Fruit fly (Drosophila melanogaster) whole organism, embryonic: ENCODE measurements around the gene Ssl2.

Source experiments
- Adf1 ChIP-seq: fragments of 200-800 bp; sonication (Bioruptor generic); IDR thresholded peaks from 2 replicates; pipeline ENCODE4 v1.3.6; 2022; ENCODE audit warnings: missing biosample characterization, missing genetic modification characterization
- BEAF-32 ChIP-seq: fragments of 200-800 bp; sonication (Bioruptor generic); optimal IDR thresholded peaks from 3 replicates; lab custom pipeline; 2017; ENCODE audit warnings: missing biosample characterization, missing genetic modification characterization, mild to moderate bottlenecking, moderate library complexity, missing genetic modification reagents
- Bgb ChIP-seq: fragments of 200-800 bp; sonication (Bioruptor generic); IDR thresholded peaks from 2 replicates; pipeline ENCODE4 v1.3.6; 2022; ENCODE audit warnings: missing biosample characterization, missing genetic modification characterization; ENCODE audit not compliant: partially characterized antibody
- CG10321 ChIP-seq: fragments of 200-800 bp; sonication (Bioruptor generic); IDR thresholded peaks from 2 replicates; pipeline ENCODE4 v1.3.6; 2022; ENCODE audit warnings: missing biosample characterization, missing genetic modification characterization
- CG13287 ChIP-seq: fragments of 200-800 bp; sonication (Bioruptor generic); IDR thresholded peaks from 2 replicates; pipeline ENCODE4 v1.3.6; 2022; ENCODE audit warnings: missing biosample characterization, missing genetic modification characterization; ENCODE audit not compliant: partially characterized antibody
- CG14860 ChIP-seq: fragments of 200-800 bp; sonication (Bioruptor generic); IDR thresholded peaks from 3 replicates; pipeline ENCODE4 v1.3.6; 2022; ENCODE audit warnings: missing biosample characterization, missing genetic modification characterization; ENCODE audit not compliant: partially characterized antibody
- CG16863 ChIP-seq: fragments of 200-800 bp; sonication (Bioruptor generic); optimal IDR thresholded peaks from 3 replicates; lab custom pipeline; 2016; ENCODE audit warnings: missing biosample characterization, missing genetic modification characterization
- CG3281 ChIP-seq: fragments of 200-800 bp; sonication (Bioruptor generic); optimal IDR thresholded peaks from 3 replicates; lab custom pipeline; 2017; ENCODE audit warnings: missing biosample characterization, mild to moderate bottlenecking, missing genetic modification characterization
- CG33557 ChIP-seq: fragments of 200-800 bp; sonication (Bioruptor generic); optimal IDR thresholded peaks from 2 replicates; lab custom pipeline; 2019; ENCODE audit warnings: missing biosample characterization, mild to moderate bottlenecking, missing genetic modification characterization, moderate library complexity
- CG7372 ChIP-seq: fragments of 200-800 bp; sonication (Bioruptor generic); IDR thresholded peaks from 2 replicates; pipeline ENCODE4 v1.3.6; 2022; ENCODE audit warnings: missing biosample characterization, missing genetic modification characterization
- CG8924 ChIP-seq: fragments of 200-800 bp; optimal IDR thresholded peaks from 3 replicates; lab custom pipeline; 2019; ENCODE audit warnings: missing biosample characterization, mild to moderate bottlenecking, missing genetic modification characterization, moderate library complexity
- CG9817 ChIP-seq: fragments of 200-800 bp; sonication (Bioruptor generic); optimal IDR thresholded peaks from 2 replicates; lab custom pipeline; 2018; ENCODE audit warnings: missing biosample characterization, mild to moderate bottlenecking, missing genetic modification characterization, moderate library complexity
- Camta ChIP-seq: fragments of 200-800 bp; sonication (Bioruptor generic); optimal IDR thresholded peaks from 2 replicates; lab custom pipeline; 2016; ENCODE audit warnings: missing biosample characterization, missing genetic modification characterization
- E2f1 ChIP-seq: fragments of 200-800 bp; sonication (Bioruptor generic); IDR thresholded peaks from 2 replicates; pipeline ENCODE4 v1.3.6; 2022; ENCODE audit warnings: missing biosample characterization, missing genetic modification characterization
- Fer1 ChIP-seq: fragments of 200-800 bp; sonication (Bioruptor generic); optimal IDR thresholded peaks from 2 replicates; lab custom pipeline; 2017; ENCODE audit warnings: missing biosample characterization, mild to moderate bottlenecking, missing genetic modification characterization
- HLH4C ChIP-seq: fragments of 200-800 bp; sonication (Bioruptor generic); IDR thresholded peaks from 3 replicates; pipeline ENCODE4 v1.3.6; 2022; ENCODE audit warnings: missing biosample characterization, missing genetic modification characterization; ENCODE audit not compliant: partially characterized antibody
- Lhr ChIP-seq: fragments of 200-800 bp; sonication (Bioruptor generic); optimal IDR thresholded peaks from 3 replicates; lab custom pipeline; 2017; ENCODE audit warnings: mild to moderate bottlenecking, missing biosample characterization, missing genetic modification reagents, missing genetic modification characterization
- MESR4 ChIP-seq: fragments of 200-800 bp; sonication (Bioruptor generic); optimal IDR thresholded peaks from 2 replicates; lab custom pipeline; 2018; ENCODE audit warnings: missing biosample characterization, mild to moderate bottlenecking, missing genetic modification characterization, moderate library complexity
- Pdp1 ChIP-seq, 2 experiments: fragments of 200-800 bp; sonication (Bioruptor generic); optimal IDR thresholded peaks; 3 replicates each; lab custom pipeline; 2016; ENCODE audit warnings: missing biosample characterization in 2 of 2, missing genetic modification characterization in 2 of 2, mild to moderate bottlenecking in 1 of 2, moderate library complexity in 1 of 2
- Rx ChIP-seq: fragments of 200-800 bp; sonication (Bioruptor generic); IDR thresholded peaks from 2 replicates; pipeline ENCODE4 v1.3.6; 2022; ENCODE audit warnings: missing biosample characterization, missing genetic modification characterization
- br ChIP-seq: fragments of >200 bp; optimal IDR thresholded peaks from 2 replicates; lab custom pipeline; 2017
- chinmo ChIP-seq: fragments of 200-800 bp; sonication (Bioruptor generic); IDR thresholded peaks from 4 replicates; pipeline ENCODE4 v1.3.6; 2022; ENCODE audit warnings: missing biosample characterization, missing genetic modification characterization; ENCODE audit not compliant: partially characterized antibody
- danr ChIP-seq: fragments of 200-800 bp; sonication (Bioruptor generic); IDR thresholded peaks from 2 replicates; pipeline ENCODE4 v1.3.6; 2022; ENCODE audit warnings: missing biosample characterization, missing genetic modification characterization
- disco-r ChIP-seq: fragments of 200-800 bp; sonication (Bioruptor generic); optimal IDR thresholded peaks from 2 replicates; lab custom pipeline; 2016; ENCODE audit warnings: missing biosample characterization, missing genetic modification characterization
- eyg ChIP-seq: fragments of 200-800 bp; sonication (Bioruptor generic); optimal IDR thresholded peaks from 3 replicates; lab custom pipeline; 2016; ENCODE audit warnings: missing biosample characterization, missing genetic modification characterization
- fd96Cb ChIP-seq: fragments of 200-800 bp; sonication (Bioruptor generic); optimal IDR thresholded peaks from 2 replicates; lab custom pipeline; 2018; ENCODE audit warnings: missing biosample characterization, mild to moderate bottlenecking, missing genetic modification characterization, moderate library complexity
- gcm ChIP-seq: fragments of 200-800 bp; sonication (Bioruptor generic); optimal IDR thresholded peaks from 2 replicates; lab custom pipeline; 2019; ENCODE audit warnings: missing biosample characterization, mild to moderate bottlenecking, missing genetic modification characterization, moderate library complexity
- grau ChIP-seq: fragments of 200-800 bp; optimal IDR thresholded peaks from 3 replicates; lab custom pipeline; 2019; ENCODE audit warnings: missing biosample characterization, mild to moderate bottlenecking, missing genetic modification characterization, moderate library complexity
- hb ChIP-seq: fragments of 200-800 bp; sonication (Bioruptor generic); IDR thresholded peaks from 3 replicates; pipeline ENCODE4 v1.3.6; 2022; ENCODE audit warnings: missing biosample characterization, missing genetic modification characterization; ENCODE audit not compliant: partially characterized antibody
- hbn ChIP-seq: fragments of 200-800 bp; sonication (Bioruptor generic); IDR thresholded peaks from 2 replicates; pipeline ENCODE4 v1.3.6; 2022; ENCODE audit warnings: missing biosample characterization, missing genetic modification characterization; ENCODE audit not compliant: partially characterized antibody
- hth ChIP-seq: fragments of >200 bp; optimal IDR thresholded peaks from 2 replicates; lab custom pipeline; 2017; ENCODE audit warnings: inconsistent platforms
- knrl ChIP-seq: fragments of 200-800 bp; sonication (Bioruptor generic); IDR thresholded peaks from 3 replicates; pipeline ENCODE4 v1.3.6; 2022; ENCODE audit warnings: missing biosample characterization, missing genetic modification characterization; ENCODE audit not compliant: partially characterized antibody
- mld ChIP-seq: fragments of 200-800 bp; sonication (Bioruptor generic); IDR thresholded peaks from 3 replicates; pipeline ENCODE4 v1.3.6; 2022; ENCODE audit warnings: missing biosample characterization, missing genetic modification characterization; ENCODE audit not compliant: partially characterized antibody
- nmo ChIP-seq: fragments of 200-800 bp; sonication (Bioruptor generic); optimal IDR thresholded peaks from 2 replicates; lab custom pipeline; 2018; ENCODE audit warnings: missing biosample characterization, mild to moderate bottlenecking, missing genetic modification characterization, moderate library complexity
- pfk ChIP-seq: fragments of 200-800 bp; sonication (Bioruptor generic); optimal IDR thresholded peaks from 2 replicates; lab custom pipeline; 2018; ENCODE audit warnings: missing biosample characterization, mild to moderate bottlenecking, missing genetic modification characterization, moderate library complexity
- phol ChIP-seq: fragments of 200-800 bp; sonication (Bioruptor generic); optimal IDR thresholded peaks from 3 replicates; lab custom pipeline; 2018; ENCODE audit warnings: missing biosample characterization, mild to moderate bottlenecking, missing genetic modification characterization, moderate library complexity
- pros ChIP-seq: fragments of 200-800 bp; sonication (Bioruptor generic); optimal IDR thresholded peaks from 3 replicates; lab custom pipeline; 2019; ENCODE audit warnings: missing biosample characterization, mild to moderate bottlenecking, missing genetic modification characterization, moderate library complexity
- sna ChIP-seq: fragments of 200-800 bp; sonication (Bioruptor generic); IDR thresholded peaks from 2 replicates; pipeline ENCODE4 v1.3.6; 2022; ENCODE audit warnings: missing biosample characterization, missing genetic modification characterization; ENCODE audit not compliant: partially characterized antibody
- vvl ChIP-seq: fragments of 200-800 bp; sonication (Bioruptor generic); IDR thresholded peaks from 2 replicates; pipeline ENCODE4 v1.3.6; 2022; ENCODE audit warnings: missing biosample characterization, missing genetic modification characterization
- z ChIP-seq: fragments of 200-800 bp; sonication (Bioruptor generic); IDR thresholded peaks from 3 replicates; pipeline ENCODE4 v1.3.6; 2022; ENCODE audit warnings: missing biosample characterization, missing genetic modification characterization
- zen ChIP-seq: fragments of 200-800 bp; sonication (Bioruptor generic); optimal IDR thresholded peaks from 3 replicates; lab custom pipeline; 2018; ENCODE audit warnings: missing biosample characterization, mild to moderate bottlenecking, missing genetic modification characterization, moderate library complexity

Gene Ssl2

dm6 chr3R:29027122-29027521 lies 5.3 kb downstream of the Ssl2 start, which contains the start of the genes eIF4E6 and CG1951 (continued):
- TF ChIP-seq CG14860 (peak; percentile 95), hbn (GFP tag; lab: Robert Waterston, UW) (peak; percentile 90), eyg (GFP tag; lab: Kevin White, UChicago) (no peak), phol (tag; lab: Kevin White, UChicago) (peak; percentile 71), CG10321 (no peak), HLH4C (GFP tag; lab: Robert Waterston, UW) (peak; percentile 93), gcm (GFP tag; lab: Kevin White, UChicago) (no peak), Camta (no peak), CG3281 (GFP tag; lab: Kevin White, UChicago) (no peak), hb (GFP tag; lab: Robert Waterston, UW) (peak; percentile 92), BEAF-32 (GFP tag; lab: Kevin White, UChicago) (peak; percentile 92), mld (GFP tag; lab: Robert Waterston, UW) (peak; percentile 93), Bgb (GFP tag; lab: Robert Waterston, UW) (peak; percentile 98), zen (tag; lab: Kevin White, UChicago) (peak; percentile 75), MESR4 (GFP tag; lab: Kevin White, UChicago) (peak; percentile 90), vvl (GFP tag; lab: Robert Waterston, UW) (0 out of 2 replicates have a peak, but pooled peaks have one; percentile 9), nmo (GFP tag; lab: Kevin White, UChicago) (peak; percentile 9), Pdp1 (GFP tag; optimal IDR thresholded peaks at IDR 0.05; lab: Kevin White, UChicago) (no peak), fd96Cb (tag; lab: Kevin White, UChicago) (no peak), knrl (peak; percentile 95), CG8924 (peak; percentile 58), E2f1 (no peak)

- TF ChIP-seq CG13287 (GFP tag; lab: Robert Waterston, UW) = no peak
- no peak for TF ChIP-seq CG7372
- TF ChIP-seq pros (GFP tag; lab: Kevin White, UChicago) = no peak
- no peak for TF ChIP-seq pfk (GFP tag; lab: Kevin White, UChicago)
- TF ChIP-seq CG33557 = no peak
- TF ChIP-seq hth (lab: Kevin White, UChicago) = no peak
- no peak for TF ChIP-seq CG9817 (tag; lab: Kevin White, UChicago)
- no peak for TF ChIP-seq Lhr (GFP tag; lab: Kevin White, UChicago)
- no peak for TF ChIP-seq Rx (GFP tag; lab: Robert Waterston, UW)
- TF ChIP-seq danr (GFP tag; lab: Robert Waterston, UW) = no peak
Observed at dm6 chr3R:29024671-29025070, 7.8 kb downstream of the Ssl2 start, which contains the start of gene CG14518. CG14518 (plus strand) TSS chr3R:29024971.

dm6 chr3R:29020366-29020765 lies 12.1 kb downstream of the Ssl2 start, which contains the start of gene wat:
wat (minus strand) TSS chr3R:29020406.
- no peak for TF ChIP-seq sna (GFP tag; lab: Robert Waterston, UW)
- TF ChIP-seq Adf1 (GFP tag; lab: Robert Waterston, UW) = peak; percentile 85
- TF ChIP-seq chinmo (GFP tag; lab: Robert Waterston, UW) = 0 out of 4 replicates have a peak, but pooled peaks have one; percentile 51
- 0 out of 3 replicates have a peak, but pooled peaks have one; percentile 11 for TF ChIP-seq z (GFP tag; lab: Robert Waterston, UW)
- TF ChIP-seq Fer1 (GFP tag; lab: Kevin White, UChicago) = no peak
- TF ChIP-seq CG16863 (GFP tag; lab: Kevin White, UChicago) = no peak
- TF ChIP-seq grau (tag; lab: Kevin White, UChicago) = no peak
- no peak for TF ChIP-seq disco-r (GFP tag; lab: Kevin White, UChicago)
- no peak for TF ChIP-seq br (lab: Kevin White, UChicago)
- TF ChIP-seq, all 482 proteins: peak for 3
